Fruit fly (Drosophila melanogaster) whole organism, prepupa: ENCODE results near the gene net.

Experiments used
- Blimp-1 ChIP-seq: fragments of 200-800 bp; sonication (Bioruptor generic); optimal IDR thresholded peaks from 3 replicates; lab custom pipeline; 2017; ENCODE audit warnings: missing biosample characterization, missing genetic modification characterization, mild to moderate bottlenecking, moderate library complexity, missing genetic modification reagents
- CG10631 ChIP-seq: fragments of 200-800 bp; sonication (Bioruptor generic); optimal IDR thresholded peaks from 2 replicates; lab custom pipeline; 2016; ENCODE audit warnings: missing biosample characterization, missing genetic modification characterization
- CG10669 ChIP-seq: fragments of 200-800 bp; sonication (Bioruptor generic); optimal IDR thresholded peaks from 3 replicates; lab custom pipeline; 2018; ENCODE audit warnings: missing biosample characterization, mild to moderate bottlenecking, missing genetic modification characterization, moderate library complexity
- CG11762 ChIP-seq: fragments of 200-800 bp; sonication (Bioruptor generic); optimal IDR thresholded peaks from 3 replicates; lab custom pipeline; 2016; ENCODE audit warnings: missing biosample characterization, missing genetic modification characterization; ENCODE audit not compliant: insufficient read depth
- CG11902 ChIP-seq: fragments of 200-800 bp; sonication (Bioruptor generic); optimal IDR thresholded peaks from 3 replicates; lab custom pipeline; 2016; ENCODE audit warnings: missing biosample characterization, missing genetic modification characterization
- CG1621 ChIP-seq: fragments of 200-800 bp; sonication (Bioruptor generic); optimal IDR thresholded peaks from 3 replicates; lab custom pipeline; 2018; ENCODE audit warnings: missing biosample characterization, mild to moderate bottlenecking, missing genetic modification characterization
- CG16779 ChIP-seq: fragments of 200-800 bp; sonication (Bioruptor generic); optimal IDR thresholded peaks from 3 replicates; lab custom pipeline; 2017; ENCODE audit warnings: missing biosample characterization, mild to moderate bottlenecking, missing genetic modification characterization
- CG3032 ChIP-seq: fragments of 200-800 bp; optimal IDR thresholded peaks from 2 replicates; lab custom pipeline; 2019; ENCODE audit warnings: missing biosample characterization, mild to moderate bottlenecking, missing genetic modification characterization, moderate library complexity
- CG31627 ChIP-seq: fragments of 200-800 bp; sonication (Bioruptor generic); optimal IDR thresholded peaks from 3 replicates; lab custom pipeline; 2016; ENCODE audit warnings: missing biosample characterization, missing genetic modification characterization
- CG32006 ChIP-seq: fragments of 200-800 bp; sonication (Bioruptor generic); optimal IDR thresholded peaks from 3 replicates; lab custom pipeline; 2017; ENCODE audit warnings: missing biosample characterization, mild to moderate bottlenecking, missing genetic modification characterization
- CG34406 ChIP-seq: fragments of 200-800 bp; sonication (Bioruptor generic); optimal IDR thresholded peaks from 3 replicates; lab custom pipeline; 2016; ENCODE audit warnings: missing biosample characterization, missing genetic modification characterization
- CG3919 ChIP-seq: fragments of 200-800 bp; sonication (Bioruptor generic); optimal IDR thresholded peaks from 3 replicates; lab custom pipeline; 2016; ENCODE audit warnings: missing biosample characterization, missing genetic modification characterization
- CG4318 ChIP-seq: fragments of 200-800 bp; sonication (Bioruptor generic); optimal IDR thresholded peaks from 3 replicates; lab custom pipeline; 2017; ENCODE audit warnings: missing biosample characterization, mild to moderate bottlenecking, missing genetic modification characterization
- CG6276 ChIP-seq: fragments of 200-800 bp; sonication (Bioruptor generic); optimal IDR thresholded peaks from 2 replicates; lab custom pipeline; 2017; ENCODE audit warnings: missing biosample characterization, mild to moderate bottlenecking, missing genetic modification characterization
- CG6792 ChIP-seq: fragments of 200-800 bp; sonication (Bioruptor generic); optimal IDR thresholded peaks from 3 replicates; lab custom pipeline; 2016; ENCODE audit warnings: missing biosample characterization, missing genetic modification characterization
- CG6808 ChIP-seq: fragments of 200-800 bp; sonication (Bioruptor generic); optimal IDR thresholded peaks from 3 replicates; lab custom pipeline; 2017; ENCODE audit warnings: missing biosample characterization, missing genetic modification characterization, mild to moderate bottlenecking, moderate library complexity, missing genetic modification reagents
- CG6854 ChIP-seq: fragments of 200-800 bp; sonication (Bioruptor generic); optimal IDR thresholded peaks from 2 replicates; lab custom pipeline; 2017; ENCODE audit warnings: missing biosample characterization, mild to moderate bottlenecking, missing genetic modification characterization
- CG7368 ChIP-seq: fragments of 200-800 bp; sonication (Bioruptor generic); optimal IDR thresholded peaks from 3 replicates; lab custom pipeline; 2016; ENCODE audit warnings: missing biosample characterization, missing genetic modification characterization
- CG8632 ChIP-seq: fragments of 200-800 bp; sonication (Bioruptor generic); optimal IDR thresholded peaks from 3 replicates; lab custom pipeline; 2016; ENCODE audit warnings: missing biosample characterization, missing genetic modification characterization
- CG9139 ChIP-seq: fragments of 200-800 bp; sonication (Bioruptor generic); optimal IDR thresholded peaks from 3 replicates; lab custom pipeline; 2017; ENCODE audit warnings: missing biosample characterization, mild to moderate bottlenecking, missing genetic modification characterization
- Eip75B ChIP-seq: fragments of 200-800 bp; sonication (Bioruptor generic); optimal IDR thresholded peaks from 3 replicates; lab custom pipeline; 2016; ENCODE audit warnings: missing biosample characterization, missing genetic modification characterization
- Eip78C ChIP-seq: fragments of 200-800 bp; sonication (Bioruptor generic); peaks from one replicate; lab custom pipeline; 2016; ENCODE audit warnings: missing biosample characterization, missing genetic modification characterization
- Ets21C ChIP-seq: fragments of 200-800 bp; sonication (Bioruptor generic); optimal IDR thresholded peaks from 3 replicates; lab custom pipeline; 2016; ENCODE audit warnings: missing biosample characterization, missing genetic modification characterization
- Ets96B ChIP-seq: fragments of 200-800 bp; optimal IDR thresholded peaks from 2 replicates; lab custom pipeline; 2019; ENCODE audit warnings: missing biosample characterization, mild to moderate bottlenecking, missing genetic modification characterization, moderate library complexity
- Gug ChIP-seq: fragments of 200-800 bp; sonication (Bioruptor generic); IDR thresholded peaks from 2 replicates; pipeline ENCODE4 v1.3.6; 2022; ENCODE audit warnings: missing biosample characterization, missing genetic modification characterization
- Hr38 ChIP-seq: sonication (Bioruptor generic); optimal IDR thresholded peaks from 2 replicates; lab custom pipeline; 2016; ENCODE audit warnings: missing biosample characterization, missing genetic modification characterization
- Lpt ChIP-seq: fragments of 200-800 bp; sonication (Bioruptor generic); optimal IDR thresholded peaks from 3 replicates; lab custom pipeline; 2016; ENCODE audit warnings: missing biosample characterization, missing genetic modification characterization
- Met ChIP-seq: fragments of 200-800 bp; sonication (Bioruptor generic); optimal IDR thresholded peaks from 3 replicates; lab custom pipeline; 2016; ENCODE audit warnings: missing biosample characterization, missing genetic modification characterization
- OdsH ChIP-seq: fragments of 200-800 bp; sonication (Bioruptor generic); optimal IDR thresholded peaks from 3 replicates; lab custom pipeline; 2016; ENCODE audit warnings: missing biosample characterization, missing genetic modification characterization
- Sox102F ChIP-seq: fragments of 200-800 bp; sonication (Bioruptor generic); optimal IDR thresholded peaks from 2 replicates; lab custom pipeline; 2016; ENCODE audit warnings: missing biosample characterization, mild to moderate bottlenecking, missing genetic modification characterization
- Sox14 ChIP-seq: fragments of 200-800 bp; sonication (Bioruptor generic); optimal IDR thresholded peaks from 3 replicates; lab custom pipeline; 2016; ENCODE audit warnings: missing biosample characterization, missing genetic modification characterization
- achi ChIP-seq: fragments of 200-800 bp; sonication (Bioruptor generic); optimal IDR thresholded peaks from 3 replicates; lab custom pipeline; 2016; ENCODE audit warnings: missing biosample characterization, missing genetic modification characterization
- acj6 ChIP-seq: fragments of 200-800 bp; sonication (Bioruptor generic); optimal IDR thresholded peaks from 3 replicates; lab custom pipeline; 2016; ENCODE audit warnings: missing biosample characterization, missing genetic modification characterization
- dac ChIP-seq: fragments of 200-800 bp; sonication (Bioruptor generic); optimal IDR thresholded peaks from 2 replicates; lab custom pipeline; 2017; ENCODE audit warnings: missing biosample characterization, mild to moderate bottlenecking, missing genetic modification characterization
- dsx ChIP-seq: fragments of 200-800 bp; optimal IDR thresholded peaks from 3 replicates; lab custom pipeline; 2019; ENCODE audit warnings: missing biosample characterization, mild to moderate bottlenecking, missing genetic modification characterization, moderate library complexity; ENCODE audit not compliant: poor library complexity, severe bottlenecking
- eg ChIP-seq: fragments of 200-800 bp; sonication (Bioruptor generic); IDR thresholded peaks from 3 replicates; pipeline ENCODE4 v1.3.6; 2022; ENCODE audit warnings: missing biosample characterization, missing genetic modification characterization
- esn ChIP-seq: fragments of 200-800 bp; sonication (Bioruptor generic); optimal IDR thresholded peaks from 2 replicates; lab custom pipeline; 2016; ENCODE audit warnings: missing biosample characterization, mild to moderate bottlenecking, missing genetic modification characterization, moderate library complexity
- fd85E ChIP-seq: fragments of 200-800 bp; sonication (Bioruptor generic); optimal IDR thresholded peaks from 3 replicates; lab custom pipeline; 2016; ENCODE audit warnings: missing biosample characterization, missing genetic modification characterization
- fkh ChIP-seq: fragments of 200-800 bp; sonication (Bioruptor generic); optimal IDR thresholded peaks from 3 replicates; lab custom pipeline; 2017; ENCODE audit warnings: missing biosample characterization, mild to moderate bottlenecking, missing genetic modification characterization, moderate library complexity
- lz ChIP-seq: fragments of 200-800 bp; sonication (Bioruptor generic); optimal IDR thresholded peaks from 3 replicates; lab custom pipeline; 2016; ENCODE audit warnings: missing biosample characterization, missing genetic modification characterization
- pdm3 ChIP-seq: fragments of 200-800 bp; sonication (Bioruptor generic); optimal IDR thresholded peaks from 3 replicates; lab custom pipeline; 2016; ENCODE audit warnings: missing biosample characterization, missing genetic modification characterization
- spab ChIP-seq: fragments of 200-800 bp; sonication (Bioruptor generic); optimal IDR thresholded peaks from 2 replicates; lab custom pipeline; 2017; ENCODE audit warnings: missing biosample characterization, mild to moderate bottlenecking, missing genetic modification characterization, missing genetic modification reagents
- svp ChIP-seq: fragments of 200-800 bp; sonication (Bioruptor generic); peaks from one replicate; lab custom pipeline; 2016; ENCODE audit warnings: missing biosample characterization, missing genetic modification characterization
- topi ChIP-seq: fragments of 200-800 bp; sonication (Bioruptor generic); optimal IDR thresholded peaks from 3 replicates; lab custom pipeline; 2016; ENCODE audit warnings: missing biosample characterization, missing genetic modification characterization
- vri ChIP-seq: fragments of 200-800 bp; sonication (Bioruptor generic); optimal IDR thresholded peaks from 3 replicates; lab custom pipeline; 2016; ENCODE audit warnings: missing biosample characterization, mild to moderate bottlenecking, missing genetic modification characterization

Gene net

dm6 chr2L:134563-135382 lies 47.6 kb upstream of the net start (continued):
- TF ChIP-seq CG6808 (GFP tag; lab: Kevin White, UChicago) (no peak), Hr38 (GFP tag; lab: Kevin White, UChicago) (no peak), Eip75B (GFP tag; lab: Kevin White, UChicago) (peak; percentile 2), achi (GFP tag; lab: Kevin White, UChicago) (no peak), Eip78C (GFP tag; lab: Kevin White, UChicago) (peak; percentile 86), CG9139 (GFP tag; lab: Kevin White, UChicago) (no peak), CG3919 (GFP tag; lab: Kevin White, UChicago) (no peak), vri (peak; percentile 15), dsx (no peak), Met (GFP tag; lab: Kevin White, UChicago) (no peak), OdsH (GFP tag; lab: Kevin White, UChicago) (no peak), Ets96B (tag; lab: Kevin White, UChicago) (peak; percentile 20), Sox14 (GFP tag; lab: Kevin White, UChicago) (no peak)
- TF ChIP-seq, all 60 proteins: peak for 12

- peak; percentile 21 for TF ChIP-seq CG1621 (tag; lab: Kevin White, UChicago)
- TF ChIP-seq esn (GFP tag; lab: Kevin White, UChicago), result peak; percentile 24
- no peak for TF ChIP-seq CG10669 (GFP tag; lab: Kevin White, UChicago)
- peak; percentile 86 for TF ChIP-seq CG6276 (GFP tag; lab: Kevin White, UChicago)
- TF ChIP-seq dac, result no peak
- TF ChIP-seq pdm3, result no peak
- no peak for TF ChIP-seq CG8632 (GFP tag; lab: Kevin White, UChicago)
- peak; percentile 19 for TF ChIP-seq CG32006 (GFP tag; lab: Kevin White, UChicago)
- TF ChIP-seq CG10631 (GFP tag; lab: Kevin White, UChicago), result no peak
- no peak for TF ChIP-seq CG7368 (GFP tag; lab: Kevin White, UChicago)
- TF ChIP-seq CG11902 (GFP tag; lab: Kevin White, UChicago), result no peak
- no peak for TF ChIP-seq CG4318
- peak; percentile 52 for TF ChIP-seq Sox102F
- TF ChIP-seq topi (GFP tag; lab: Kevin White, UChicago), result peak; percentile 20
- TF ChIP-seq vri, result peak; percentile 60
- peak; percentile 75 for TF ChIP-seq svp (GFP tag; lab: Kevin White, UChicago)
- TF ChIP-seq CG34406 (GFP tag; lab: Kevin White, UChicago), result no peak
- TF ChIP-seq fkh, result peak; percentile 48
- TF ChIP-seq Met (GFP tag; lab: Kevin White, UChicago), result peak; percentile 8
- TF ChIP-seq CG6808 (GFP tag; lab: Kevin White, UChicago), result peak; percentile 100
- TF ChIP-seq fd85E (GFP tag; lab: Kevin White, UChicago), result no peak
- no peak for TF ChIP-seq acj6 (GFP tag; lab: Kevin White, UChicago)
- TF ChIP-seq CG9139 (GFP tag; lab: Kevin White, UChicago), result peak; percentile 50
- peak; percentile 62 for TF ChIP-seq Blimp-1 (GFP tag; lab: Kevin White, UChicago)
- TF ChIP-seq CG6792, result peak; percentile 21
- peak; percentile 15 for TF ChIP-seq Lpt (GFP tag; lab: Kevin White, UChicago)
- no peak for TF ChIP-seq Gug (GFP tag; lab: Robert Waterston, UW)
- no peak for TF ChIP-seq CG3032 (tag; lab: Kevin White, UChicago)
- no peak for TF ChIP-seq Hr38 (GFP tag; lab: Kevin White, UChicago)
- no peak for TF ChIP-seq CG11762 (GFP tag; lab: Kevin White, UChicago)
- no peak for TF ChIP-seq CG31627 (GFP tag; lab: Kevin White, UChicago)
- TF ChIP-seq achi (GFP tag; lab: Kevin White, UChicago), result no peak
- no peak for TF ChIP-seq lz (GFP tag; lab: Kevin White, UChicago)
- TF ChIP-seq Ets21C (GFP tag; lab: Kevin White, UChicago), result no peak
- peak; percentile 5 for TF ChIP-seq OdsH (GFP tag; lab: Kevin White, UChicago)
- peak; percentile 70; the same call in 1 of the 3 replicates for TF ChIP-seq eg
- no peak for TF ChIP-seq Eip75B (GFP tag; lab: Kevin White, UChicago)
- peak; percentile 39 for TF ChIP-seq CG16779 (tag; lab: Kevin White, UChicago)
- peak; percentile 5 for TF ChIP-seq spab (GFP tag; lab: Kevin White, UChicago)
- TF ChIP-seq dsx, result no peak
- peak; percentile 37 for TF ChIP-seq CG6854 (GFP tag; lab: Kevin White, UChicago)
Observed at dm6 chr2L:131466-132270, 44.5 kb upstream of the net start, which contains the start of gene Gs1. Gs1 (plus strand) TSS chr2L:132077.
